Worm (Caenorhabditis elegans) whole organism, dauer: ENCODE measurements around the gene blos-1.

Experiments used
- unc-62 ChIP-seq: sonication (generic microtip); optimal IDR thresholded peaks from 2 replicates; lab custom pipeline; 2017; ENCODE audit warnings: missing biosample characterization, missing genetic modification reagents, missing genetic modification characterization

Gene blos-1

DNA sequence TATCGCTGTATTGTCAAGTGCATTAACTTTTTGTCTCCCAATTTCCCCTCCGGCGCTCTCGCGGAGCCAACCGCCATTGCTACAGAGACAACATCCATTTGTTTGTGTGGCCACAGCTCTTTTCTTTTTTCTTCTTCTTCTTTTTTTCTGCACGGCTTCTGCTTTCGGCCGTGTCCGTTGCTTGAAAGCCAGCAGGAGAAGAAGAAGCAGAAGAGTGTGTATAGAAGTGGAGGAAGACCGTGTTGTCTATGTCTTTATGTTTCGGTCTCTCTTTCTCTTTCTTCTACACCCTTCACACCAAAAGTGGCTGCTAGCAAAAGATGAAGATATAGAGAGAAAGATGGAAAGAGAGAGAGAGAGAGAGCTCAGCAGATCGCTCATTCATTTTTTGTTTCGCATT, 23.9 kb downstream of the blos-1 start:
- no peak for TF ChIP-seq unc-62 (GFP tag; lab: Kevin White, UChicago)

DNA sequence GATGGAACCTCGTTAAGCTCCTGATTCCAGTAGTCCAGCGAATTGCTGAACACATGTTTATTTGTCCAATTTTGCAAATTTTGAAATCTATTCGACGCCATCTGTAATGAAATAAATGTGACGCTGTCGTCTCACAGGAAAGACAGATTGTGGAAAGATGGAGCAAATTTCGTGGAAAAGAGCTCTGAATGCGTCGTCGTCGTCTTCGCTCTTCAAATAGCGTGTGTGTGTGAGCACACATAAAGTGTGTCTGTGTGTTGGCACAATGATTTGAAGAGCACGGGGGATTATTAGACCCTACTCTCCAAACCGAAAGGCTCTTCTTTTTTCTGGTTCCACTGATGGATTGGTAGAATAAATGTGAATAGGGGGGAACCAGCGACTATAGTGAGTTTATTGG, 25.6 kb downstream of the blos-1 start, which contains the start of gene unc-47:
Gene unc-47 (minus strand): TSS at position 101 of the 400 bp plus-strand sequence.
- no peak for TF ChIP-seq unc-62 (GFP tag; lab: Kevin White, UChicago)

DNA sequence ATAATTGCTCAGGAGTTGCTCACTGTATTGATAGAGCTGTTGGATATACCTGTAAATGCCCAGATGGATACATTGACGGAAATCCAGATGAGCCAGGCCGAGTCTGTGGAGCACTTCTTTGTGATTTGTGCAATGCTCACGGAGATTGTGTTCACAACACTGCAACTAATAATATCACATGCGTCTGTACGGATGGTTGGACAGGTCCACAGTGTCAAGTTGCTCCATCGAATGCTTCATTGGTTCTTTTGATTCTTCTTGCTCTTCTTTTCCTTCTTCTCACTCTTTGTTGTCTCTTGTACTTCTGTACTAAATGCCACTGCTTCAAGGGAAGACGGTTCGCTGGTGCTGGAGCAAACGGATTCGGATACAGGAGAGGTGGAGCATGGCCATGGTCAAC, 29.9 kb downstream of the blos-1 start:
- no peak for TF ChIP-seq unc-62 (GFP tag; lab: Kevin White, UChicago)

DNA sequence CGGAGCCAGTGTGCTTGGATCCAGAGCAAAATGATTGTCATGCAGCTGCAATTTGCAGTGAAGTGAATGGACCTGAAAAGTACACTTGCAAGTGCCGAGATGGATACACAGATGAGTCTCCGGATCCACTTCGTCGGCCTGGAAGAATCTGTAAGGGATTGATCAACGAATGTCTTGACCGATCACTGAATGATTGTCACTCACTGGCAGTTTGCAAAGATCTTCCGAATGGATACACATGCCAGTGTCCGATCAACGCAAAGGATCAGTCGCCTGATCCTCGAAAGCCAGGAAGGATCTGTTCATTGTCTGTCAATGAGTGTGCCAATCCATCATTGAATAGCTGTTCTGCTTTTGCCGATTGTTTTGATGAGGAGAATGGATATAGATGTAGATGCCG, 32.3 kb downstream of the blos-1 start:
- TF ChIP-seq unc-62 (GFP tag; lab: Kevin White, UChicago): no peak

DNA sequence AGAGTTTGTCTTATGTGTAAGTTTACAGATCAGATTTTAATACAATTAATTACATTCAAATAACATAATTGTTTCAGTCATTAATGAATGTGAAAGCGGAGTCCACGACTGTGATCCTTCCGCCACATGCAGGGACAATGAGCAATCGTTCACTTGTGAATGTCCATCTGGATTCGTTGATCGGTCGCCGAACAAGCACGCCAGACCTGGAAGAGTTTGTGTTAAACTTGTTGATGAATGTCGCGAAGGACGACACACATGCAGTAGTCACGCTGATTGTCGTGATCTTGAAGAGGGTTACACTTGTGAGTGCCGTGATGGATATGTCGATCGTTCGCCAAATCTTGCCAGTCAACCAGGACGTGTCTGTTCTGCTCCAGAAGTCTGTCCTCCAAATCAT, 33.2 kb downstream of the blos-1 start:
- no peak for TF ChIP-seq unc-62 (GFP tag; lab: Kevin White, UChicago)

DNA sequence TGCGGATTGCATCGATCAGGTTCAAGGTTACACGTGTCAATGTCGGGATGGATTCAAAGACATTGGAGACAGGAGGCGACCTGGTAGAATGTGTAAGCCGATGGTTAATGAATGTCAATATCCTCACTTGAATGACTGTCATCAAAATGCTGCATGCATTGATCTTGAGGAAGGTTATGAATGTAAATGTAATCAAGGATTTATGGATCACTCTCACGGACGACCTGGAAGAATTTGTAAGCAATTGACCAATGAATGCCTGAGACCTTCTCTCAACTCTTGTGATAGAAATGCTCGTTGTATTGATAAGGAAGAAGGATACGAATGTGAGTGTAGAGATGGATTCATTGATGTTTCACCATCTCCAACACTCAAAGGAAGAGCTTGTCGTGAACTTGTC, 33.7 kb downstream of the blos-1 start:
- TF ChIP-seq unc-62 (GFP tag; lab: Kevin White, UChicago): no peak

DNA sequence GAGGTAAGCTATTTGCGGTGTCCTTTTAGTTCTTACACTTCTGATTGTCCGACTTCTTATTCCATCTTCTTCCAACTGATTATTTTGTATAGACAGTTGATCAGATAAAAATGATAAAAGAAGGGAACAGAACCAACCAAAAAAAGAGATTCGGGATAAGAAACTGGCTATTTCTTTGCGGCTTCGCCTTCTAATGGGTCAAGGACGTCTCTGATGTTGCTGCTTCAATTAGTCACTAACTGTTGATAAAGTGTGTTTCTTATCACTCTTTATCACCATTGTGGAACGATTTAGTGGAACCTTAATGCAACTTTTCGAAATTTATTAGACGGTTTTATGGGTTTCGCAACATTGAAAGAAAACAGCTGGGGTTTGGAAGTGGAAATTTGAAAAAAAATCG, 41.5 kb downstream of the blos-1 start:
- TF ChIP-seq unc-62 (GFP tag; lab: Kevin White, UChicago): no peak
